Worm (Caenorhabditis elegans) whole organism, mixed stage, embryonic: ENCODE results near the gene C26B2.2.

ENCODE experiments used
- blmp-1 ChIP-seq: fragments of 150-350 bp; optimal IDR thresholded peaks from 2 replicates; lab custom pipeline; 2014; ENCODE audit warnings: missing biosample characterization, missing genetic modification characterization
- drap-1 ChIP-seq: fragments of 200-800 bp; sonication (Bioruptor generic); optimal IDR thresholded peaks from 3 replicates; lab custom pipeline; 2018; ENCODE audit warnings: mild to moderate bottlenecking, missing genetic modification characterization, missing compliant biosample characterization
- elt-1 ChIP-seq: sonication (generic microtip); optimal IDR thresholded peaks from 2 replicates; lab custom pipeline; 2017; ENCODE audit warnings: missing genetic modification characterization, mild to moderate bottlenecking, missing compliant biosample characterization, antibody characterized with exemption, moderate library complexity, borderline replicate concordance; ENCODE audit not compliant: insufficient read depth
- elt-3 ChIP-seq: fragments of 150-350 bp; optimal IDR thresholded peaks from 2 replicates; lab custom pipeline; 2014; ENCODE audit warnings: missing biosample characterization, missing genetic modification characterization
- lin-13 ChIP-seq: fragments of 150-350 bp; optimal IDR thresholded peaks from 2 replicates; lab custom pipeline; 2014; ENCODE audit warnings: missing biosample characterization, missing genetic modification characterization
- nhr-237 ChIP-seq: fragments of 150-350 bp; optimal IDR thresholded peaks from 2 replicates; lab custom pipeline; 2014; ENCODE audit warnings: missing biosample characterization, missing genetic modification characterization
- nhr-28 ChIP-seq: fragments of 150-350 bp; optimal IDR thresholded peaks from 2 replicates; lab custom pipeline; 2014; ENCODE audit warnings: missing biosample characterization, missing genetic modification characterization
- nhr-76 ChIP-seq: sonication (generic microtip); optimal IDR thresholded peaks from 2 replicates; lab custom pipeline; 2017; ENCODE audit warnings: missing biosample characterization, missing genetic modification characterization
- tbx-8 ChIP-seq: fragments of 200-800 bp; sonication (Bioruptor generic); optimal IDR thresholded peaks from 2 replicates; lab custom pipeline; 2018; ENCODE audit warnings: mild to moderate bottlenecking, missing genetic modification characterization, moderate library complexity, missing compliant biosample characterization
- unc-62 ChIP-seq: fragments of 150-350 bp; optimal IDR thresholded peaks from 2 replicates; lab custom pipeline; 2014; ENCODE audit warnings: missing biosample characterization, missing genetic modification reagents, missing genetic modification characterization

ce11 chrIV:8030099-8030498 lies 8.2 kb upstream of the C26B2.2 start:
- TF ChIP-seq unc-62 (GFP tag; lab: Kevin White, UChicago) (no peak), nhr-237 (tag; lab: Kevin White, UChicago) (no peak), tbx-8 (no peak), nhr-76 (tag; lab: Kevin White, UChicago) (no peak), lin-13 (tag; lab: Kevin White, UChicago) (no peak), nhr-28 (tag; lab: Kevin White, UChicago) (no peak), elt-1 (tag; lab: Kevin White, UChicago) (no peak), drap-1 (no peak), blmp-1 (tag; lab: Kevin White, UChicago) (no peak), elt-3 (tag; lab: Kevin White, UChicago) (no peak)
